Worm (Caenorhabditis elegans) whole organism, mixed stage, embryonic: ENCODE data around the gene srt-64.

Experiments
- M03D4.4 ChIP-seq: sonication (generic microtip); optimal IDR thresholded peaks from 2 replicates; lab custom pipeline; 2017; ENCODE audit warnings: mild to moderate bottlenecking, missing genetic modification characterization, missing compliant biosample characterization
- ces-1 ChIP-seq: fragments of 150-350 bp; optimal IDR thresholded peaks from 2 replicates; lab custom pipeline; 2014; ENCODE audit warnings: missing biosample characterization, missing genetic modification reagents, missing genetic modification characterization
- elt-1 ChIP-seq: sonication (generic microtip); optimal IDR thresholded peaks from 2 replicates; lab custom pipeline; 2017; ENCODE audit warnings: missing genetic modification characterization, mild to moderate bottlenecking, missing compliant biosample characterization, antibody characterized with exemption, moderate library complexity, borderline replicate concordance; ENCODE audit not compliant: insufficient read depth
- lin-13 ChIP-seq: fragments of 150-350 bp; optimal IDR thresholded peaks from 2 replicates; lab custom pipeline; 2014; ENCODE audit warnings: missing biosample characterization, missing genetic modification characterization
- nhr-237 ChIP-seq: fragments of 150-350 bp; optimal IDR thresholded peaks from 2 replicates; lab custom pipeline; 2014; ENCODE audit warnings: missing biosample characterization, missing genetic modification characterization
- nhr-28 ChIP-seq: fragments of 150-350 bp; optimal IDR thresholded peaks from 2 replicates; lab custom pipeline; 2014; ENCODE audit warnings: missing biosample characterization, missing genetic modification characterization
- snpc-4 ChIP-seq: fragments of 150-350 bp; optimal IDR thresholded peaks from 2 replicates; lab custom pipeline; 2014; ENCODE audit warnings: missing biosample characterization, missing genetic modification characterization
- ztf-11 ChIP-seq: fragments of 150-350 bp; optimal IDR thresholded peaks from 2 replicates; lab custom pipeline; 2014; ENCODE audit warnings: missing biosample characterization, missing genetic modification characterization

ce11 chrV:5172833-5173232 is 3.3 kb upstream of the srt-64 start, which contains the start of gene srt-65:
- TF ChIP-seq M03D4.4 (tag; lab: Kevin White, UChicago) (no peak), nhr-237 (tag; lab: Kevin White, UChicago) (no peak), snpc-4 (tag; lab: Kevin White, UChicago) (no peak), ztf-11 (tag; lab: Kevin White, UChicago) (no peak), elt-1 (no peak), lin-13 (no peak), nhr-28 (tag; lab: Kevin White, UChicago) (no peak), ces-1 (GFP tag; lab: Kevin White, UChicago) (no peak)
